Fruit fly (Drosophila melanogaster): Measurements from ENCODE around the gene emei.

DNA sequence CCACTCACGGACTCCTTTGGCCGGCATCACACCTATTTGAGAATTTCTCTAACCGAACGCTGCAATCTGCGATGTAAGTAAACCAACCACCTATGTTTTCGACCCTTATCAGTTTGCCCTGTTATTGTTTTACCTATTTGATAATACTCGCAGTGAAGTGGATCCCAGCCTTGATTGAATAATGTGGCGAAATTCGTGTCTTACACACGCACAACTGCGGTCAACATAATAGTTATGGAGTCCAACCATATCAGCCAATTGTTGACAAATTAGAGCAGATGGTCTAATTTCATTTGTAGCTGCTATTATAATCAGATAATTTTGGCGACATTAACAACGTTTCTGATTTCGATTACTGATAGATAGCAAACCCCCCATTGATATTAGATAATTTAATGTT lies 38.4 kb upstream of the emei start:
- TF ChIP-seq da (GFP tag; optimal IDR thresholded peaks at IDR 0.05) (no peak), BEAF-32 (GFP tag; optimal IDR thresholded peaks at IDR 0.05) (no peak), CG32767 (GFP tag; IDR thresholded peaks at IDR 0.05) (no peak), Neu2 (GFP tag; optimal IDR thresholded peaks at IDR 0.05; ENCODE audit: borderline replicate concordance) (no peak), Doc3 (GFP tag; IDR thresholded peaks at IDR 0.05; ENCODE audit: partially characterized antibody) (no peak), lola (GFP tag; optimal IDR thresholded peaks at IDR 0.05) (no peak), unc-4 (GFP tag; IDR thresholded peaks at IDR 0.05; ENCODE audit: partially characterized antibody) (no peak), CG7745 (tag; optimal IDR thresholded peaks at IDR 0.05) (no peak), CG14441 (GFP tag; IDR thresholded peaks at IDR 0.05) (no peak), vvl (GFP tag; IDR thresholded peaks at IDR 0.05) (no peak), CG10462 (GFP tag; optimal IDR thresholded peaks at IDR 0.05) (no peak), CG10274 (GFP tag; optimal IDR thresholded peaks at IDR 0.05) (no peak)
